Fruit fly (Drosophila melanogaster) whole organism, embryonic: Measurements from ENCODE around the gene Oatp33Eb.

Experiments
- CG10543 ChIP-seq: fragments of 200-800 bp; sonication (Bioruptor generic); optimal IDR thresholded peaks from 3 replicates; lab custom pipeline; 2017; ENCODE audit warnings: missing biosample characterization, mild to moderate bottlenecking, missing genetic modification characterization, moderate library complexity
- CG13296 ChIP-seq: fragments of 200-800 bp; sonication (Bioruptor generic); optimal IDR thresholded peaks from 3 replicates; lab custom pipeline; 2018; ENCODE audit warnings: missing biosample characterization, mild to moderate bottlenecking, missing genetic modification characterization
- CG1602 ChIP-seq: fragments of 200-800 bp; sonication (Bioruptor generic); optimal IDR thresholded peaks from 3 replicates; lab custom pipeline; 2016; ENCODE audit warnings: missing biosample characterization, missing genetic modification characterization
- Drgx ChIP-seq: fragments of 200-800 bp; sonication (Bioruptor generic); IDR thresholded peaks from 2 replicates; pipeline ENCODE4 v1.3.6; 2022; ENCODE audit warnings: missing biosample characterization, missing genetic modification characterization
- Hr39 ChIP-seq: fragments of >200 bp; optimal IDR thresholded peaks from 2 replicates; lab custom pipeline; 2017
- Lpt ChIP-seq: fragments of >200 bp; optimal IDR thresholded peaks from 2 replicates; lab custom pipeline; 2018; ENCODE audit warnings: missing biosample characterization, missing genetic modification characterization
- Meics ChIP-seq: fragments of 200-800 bp; sonication (Bioruptor generic); optimal IDR thresholded peaks from 2 replicates; lab custom pipeline; 2017; ENCODE audit warnings: missing biosample characterization, mild to moderate bottlenecking, missing genetic modification characterization
- crp ChIP-seq, 2 experiments: fragments of 200-800 bp; sonication (Bioruptor generic); optimal IDR thresholded peaks; 2 replicates in 1 of 2; 3 replicates in 1 of 2; lab custom pipeline; 2017; ENCODE audit warnings: missing biosample characterization in 2 of 2, missing genetic modification characterization in 2 of 2, mild to moderate bottlenecking in 1 of 2, moderate library complexity in 1 of 2
- lola ChIP-seq, 3 experiments: fragments of >200 bp in 2 of 3; fragments of 200-800 bp in 1 of 3; sonication (Bioruptor generic) in 1 of 3; optimal IDR thresholded peaks; 2 replicates each; lab custom pipeline; 2017 to 2019; ENCODE audit warnings: missing biosample characterization in 3 of 3, missing genetic modification characterization in 3 of 3, mild to moderate bottlenecking in 1 of 3, moderate library complexity in 1 of 3
- maf-S ChIP-seq: fragments of 200-800 bp; sonication (Bioruptor generic); optimal IDR thresholded peaks from 2 replicates; lab custom pipeline; 2016; ENCODE audit warnings: missing biosample characterization, missing genetic modification characterization
- pzg ChIP-seq: fragments of 200-800 bp; sonication (Bioruptor generic); optimal IDR thresholded peaks from 3 replicates; lab custom pipeline; 2018; ENCODE audit warnings: missing biosample characterization, mild to moderate bottlenecking, missing genetic modification characterization, moderate library complexity
- vfl ChIP-seq: fragments of 200-800 bp; sonication (Bioruptor generic); optimal IDR thresholded peaks from 2 replicates; lab custom pipeline; 2016; ENCODE audit warnings: missing biosample characterization, missing genetic modification characterization

dm6 chr2L:12448082-12448621, at the start of gene Oatp33Eb, which contains the start of gene CG5421:
- no peak for TF ChIP-seq pzg (GFP tag; lab: Kevin White, UChicago)
- no peak for TF ChIP-seq CG13296 (GFP tag; lab: Kevin White, UChicago)
- TF ChIP-seq Hr39, result no peak
- TF ChIP-seq crp (GFP tag; optimal IDR thresholded peaks at IDR 0.05; lab: Kevin White, UChicago), result no peak
- no peak for TF ChIP-seq Drgx
- no peak for TF ChIP-seq lola (GFP tag; optimal IDR thresholded peaks at IDR 0.05; lab: Kevin White, UChicago)
- no peak for TF ChIP-seq CG1602 (GFP tag; lab: Kevin White, UChicago)
- TF ChIP-seq Lpt, result no peak
- no peak for TF ChIP-seq CG10543
- no peak for TF ChIP-seq Meics
- TF ChIP-seq maf-S, result no peak
- TF ChIP-seq vfl, result no peak
